Worm (Caenorhabditis elegans) whole organism, L3 larva: Measurements from ENCODE around the gene F10C2.7.

ENCODE experiments used
- R02D3.7 ChIP-seq: fragments of 150-350 bp; optimal IDR thresholded peaks from 2 replicates; lab custom pipeline; 2014; ENCODE audit warnings: missing biosample characterization, missing genetic modification characterization
- ZK546.5 ChIP-seq: sonication (generic microtip); optimal IDR thresholded peaks from 2 replicates; lab custom pipeline; 2017; ENCODE audit warnings: missing biosample characterization, missing genetic modification characterization
- aly-2 ChIP-seq: fragments of 150-350 bp; optimal IDR thresholded peaks from 2 replicates; lab custom pipeline; 2014; ENCODE audit warnings: missing biosample characterization, missing genetic modification characterization
- ama-1 ChIP-seq: fragments of 150-350 bp; optimal IDR thresholded peaks from 2 replicates; lab custom pipeline; 2018
- ceh-16 ChIP-seq: sonication (generic microtip); optimal IDR thresholded peaks from 2 replicates; lab custom pipeline; 2017; ENCODE audit warnings: missing biosample characterization, missing genetic modification characterization
- ceh-28 ChIP-seq: fragments of 150-350 bp; optimal IDR thresholded peaks from 2 replicates; lab custom pipeline; 2014; ENCODE audit warnings: missing biosample characterization, missing genetic modification reagents, missing genetic modification characterization
- daf-12 ChIP-seq: fragments of 150-350 bp; optimal IDR thresholded peaks from 2 replicates; lab custom pipeline; 2014; ENCODE audit warnings: missing biosample characterization, missing genetic modification reagents, missing genetic modification characterization
- egl-27 ChIP-seq: sonication (generic microtip); optimal IDR thresholded peaks from 4 replicates; lab custom pipeline; 2017; ENCODE audit warnings: missing biosample characterization, missing genetic modification reagents, missing genetic modification characterization
- egl-5 ChIP-seq: fragments of 150-350 bp; optimal IDR thresholded peaks from 2 replicates; lab custom pipeline; 2017; ENCODE audit warnings: missing biosample characterization, missing genetic modification reagents, missing genetic modification characterization, inconsistent platforms
- elt-1 ChIP-seq: fragments of 150-350 bp; optimal IDR thresholded peaks from 2 replicates; lab custom pipeline; 2014; ENCODE audit warnings: missing biosample characterization, missing genetic modification characterization
- elt-2 ChIP-seq: sonication (generic microtip); optimal IDR thresholded peaks from 2 replicates; lab custom pipeline; 2016; ENCODE audit warnings: missing genetic modification reagents, mild to moderate bottlenecking, missing genetic modification characterization, missing compliant biosample characterization
- elt-3 ChIP-seq, 3 experiments: fragments of 150-350 bp in 1 of 3; sonication (generic microtip) in 2 of 3; optimal IDR thresholded peaks; 2 replicates in 2 of 3; 4 replicates in 1 of 3; lab custom pipeline; 2014 to 2017; ENCODE audit warnings: missing biosample characterization in 3 of 3, missing genetic modification characterization in 3 of 3
- eor-1 ChIP-seq, 2 experiments: fragments of 150-350 bp; optimal IDR thresholded peaks; 2 replicates each; lab custom pipeline; 2014 to 2018; ENCODE audit warnings: missing biosample characterization in 2 of 2, missing genetic modification characterization in 2 of 2
- fkh-10 ChIP-seq: sonication (generic microtip); optimal IDR thresholded peaks from 2 replicates; lab custom pipeline; 2017; ENCODE audit warnings: missing biosample characterization, missing genetic modification reagents, missing genetic modification characterization
- fkh-2 ChIP-seq: fragments of 150-350 bp; optimal IDR thresholded peaks from 2 replicates; lab custom pipeline; 2014; ENCODE audit warnings: missing biosample characterization, missing genetic modification reagents, missing genetic modification characterization
- fos-1 ChIP-seq: fragments of 150-350 bp; optimal IDR thresholded peaks from 2 replicates; lab custom pipeline; 2014; ENCODE audit warnings: missing biosample characterization, missing genetic modification characterization
- hmg-11 ChIP-seq: sonication (generic microtip); optimal IDR thresholded peaks from 2 replicates; lab custom pipeline; 2016; ENCODE audit warnings: missing genetic modification characterization, missing compliant biosample characterization
- jun-1 ChIP-seq: fragments of 150-350 bp; optimal IDR thresholded peaks from 2 replicates; lab custom pipeline; 2014; ENCODE audit warnings: missing biosample characterization, missing genetic modification reagents, missing genetic modification characterization
- lin-15B ChIP-seq: fragments of 150-350 bp; optimal IDR thresholded peaks from 2 replicates; lab custom pipeline; 2014; ENCODE audit warnings: missing biosample characterization, missing genetic modification characterization
- lin-39 ChIP-seq: fragments of 150-350 bp; optimal IDR thresholded peaks from 2 replicates; lab custom pipeline; 2018; ENCODE audit warnings: missing biosample characterization, missing genetic modification reagents, missing genetic modification characterization
- lsy-12 ChIP-seq: sonication (generic microtip); optimal IDR thresholded peaks from 2 replicates; lab custom pipeline; 2016; ENCODE audit warnings: mild to moderate bottlenecking, missing genetic modification characterization, missing compliant biosample characterization
- mdl-1 ChIP-seq: fragments of 150-350 bp; optimal IDR thresholded peaks from 2 replicates; lab custom pipeline; 2014; ENCODE audit warnings: missing biosample characterization, missing genetic modification characterization
- mml-1 ChIP-seq: fragments of 150-350 bp; sonication (generic microtip); optimal IDR thresholded peaks from 3 replicates; lab custom pipeline; 2014; ENCODE audit warnings: missing biosample characterization, missing genetic modification characterization
- nfya-1 ChIP-seq: sonication (generic microtip); optimal IDR thresholded peaks from 2 replicates; lab custom pipeline; 2017; ENCODE audit warnings: missing genetic modification characterization, mild to moderate bottlenecking, missing compliant biosample characterization, antibody characterized with exemption, moderate library complexity; ENCODE audit not compliant: insufficient read depth
- nhr-11 ChIP-seq: fragments of 150-350 bp; optimal IDR thresholded peaks from 2 replicates; lab custom pipeline; 2014; ENCODE audit warnings: missing biosample characterization, missing genetic modification characterization
- nhr-23 ChIP-seq: fragments of 150-350 bp; optimal IDR thresholded peaks from 2 replicates; lab custom pipeline; 2014; ENCODE audit warnings: missing biosample characterization, missing genetic modification reagents, missing genetic modification characterization
- nhr-25 ChIP-seq: sonication (generic microtip); optimal IDR thresholded peaks from 2 replicates; lab custom pipeline; 2017; ENCODE audit warnings: missing biosample characterization, missing genetic modification characterization
- nhr-43 ChIP-seq: sonication (generic microtip); optimal IDR thresholded peaks from 2 replicates; lab custom pipeline; 2016; ENCODE audit warnings: mild to moderate bottlenecking, missing genetic modification characterization, missing compliant biosample characterization; ENCODE audit not compliant: poor library complexity, severe bottlenecking
- nhr-67 ChIP-seq: fragments of 150-350 bp; optimal IDR thresholded peaks from 2 replicates; lab custom pipeline; 2014; ENCODE audit warnings: missing biosample characterization, missing genetic modification characterization
- nhr-76 ChIP-seq: fragments of 150-350 bp; sonication (generic microtip); optimal IDR thresholded peaks from 5 replicates; lab custom pipeline; 2014; ENCODE audit warnings: missing biosample characterization, missing genetic modification characterization
- nhr-77 ChIP-seq: fragments of 150-350 bp; optimal IDR thresholded peaks from 2 replicates; lab custom pipeline; 2014; ENCODE audit warnings: missing biosample characterization, missing genetic modification characterization
- pha-4 ChIP-seq: fragments of 150-350 bp; optimal IDR thresholded peaks from 2 replicates; lab custom pipeline; 2014; ENCODE audit warnings: missing biosample characterization, missing genetic modification reagents, missing genetic modification characterization
- pqm-1 ChIP-seq: fragments of 150-350 bp; optimal IDR thresholded peaks from 2 replicates; lab custom pipeline; 2017; ENCODE audit warnings: missing biosample characterization, missing genetic modification characterization, inconsistent platforms
- sea-2 ChIP-seq: fragments of 150-350 bp; sonication (generic microtip); optimal IDR thresholded peaks from 4 replicates; lab custom pipeline; 2014; ENCODE audit warnings: missing biosample characterization, missing genetic modification reagents, missing genetic modification characterization
- skn-1 ChIP-seq: fragments of 150-350 bp; optimal IDR thresholded peaks from 2 replicates; lab custom pipeline; 2014; ENCODE audit warnings: missing biosample characterization, missing genetic modification characterization
- snpc-4 ChIP-seq: fragments of 150-350 bp; optimal IDR thresholded peaks from 2 replicates; lab custom pipeline; 2014; ENCODE audit warnings: missing biosample characterization, missing genetic modification characterization
- tbx-2 ChIP-seq: sonication (generic microtip); optimal IDR thresholded peaks from 2 replicates; lab custom pipeline; 2016; ENCODE audit warnings: mild to moderate bottlenecking, missing genetic modification characterization, missing compliant biosample characterization
- unc-62 ChIP-seq: fragments of 150-350 bp; sonication (generic microtip); optimal IDR thresholded peaks from 4 replicates; lab custom pipeline; 2014; ENCODE audit warnings: missing biosample characterization, missing genetic modification reagents, missing genetic modification characterization
- zag-1 ChIP-seq: fragments of 150-350 bp; optimal IDR thresholded peaks from 2 replicates; lab custom pipeline; 2014; ENCODE audit warnings: missing biosample characterization, missing genetic modification characterization
- ztf-11 ChIP-seq: fragments of 150-350 bp; optimal IDR thresholded peaks from 2 replicates; lab custom pipeline; 2014; ENCODE audit warnings: missing biosample characterization, missing genetic modification characterization
- ztf-4 ChIP-seq: fragments of 150-350 bp; optimal IDR thresholded peaks from 2 replicates; lab custom pipeline; 2014; ENCODE audit warnings: missing biosample characterization, missing genetic modification characterization

F10C2.7 gene

ce11 chrV:12038783-12039182, 14.9 kb upstream of the F10C2.7 start:
- TF ChIP-seq unc-62 (GFP tag; lab: Kevin White, UChicago): no peak
- TF ChIP-seq nfya-1 (tag; lab: Kevin White, UChicago): peak; percentile 48
- no peak for TF ChIP-seq ceh-28 (tag; lab: Kevin White, UChicago)
- TF ChIP-seq pha-4 (tag; lab: Kevin White, UChicago): peak; percentile 24
- TF ChIP-seq mdl-1: no peak
- TF ChIP-seq fos-1 (tag; lab: Kevin White, UChicago): no peak
- no peak for TF ChIP-seq jun-1 (tag; lab: Kevin White, UChicago)
- no peak for TF ChIP-seq nhr-77
- no peak for TF ChIP-seq ceh-16 (tag; lab: Kevin White, UChicago)
- TF ChIP-seq aly-2 (tag; lab: Kevin White, UChicago): no peak
- peak; percentile 77 for TF ChIP-seq lin-39 (tag; lab: Kevin White, UChicago)
- TF ChIP-seq nhr-43: no peak
- peak; percentile 3 for TF ChIP-seq snpc-4
- TF ChIP-seq R02D3.7 (tag; lab: Kevin White, UChicago): no peak
- TF ChIP-seq ZK546.5: no peak
- TF ChIP-seq lin-15B (tag; lab: Kevin White, UChicago): peak; percentile 32
- TF ChIP-seq ama-1: peak; percentile 80
- TF ChIP-seq nhr-11 (tag; lab: Kevin White, UChicago): no peak
- no peak for TF ChIP-seq nhr-23 (tag; lab: Kevin White, UChicago)
- no peak for TF ChIP-seq daf-12 (tag; lab: Kevin White, UChicago)
- no peak for TF ChIP-seq nhr-76 (tag; lab: Kevin White, UChicago)
- TF ChIP-seq egl-5 (tag; lab: Kevin White, UChicago): no peak
- no peak for TF ChIP-seq hmg-11
- TF ChIP-seq fkh-2 (tag; lab: Kevin White, UChicago): no peak
- TF ChIP-seq mml-1 (tag; lab: Kevin White, UChicago): no peak
- no peak for TF ChIP-seq skn-1 (tag; lab: Kevin White, UChicago)
- no peak for TF ChIP-seq lsy-12
- no peak for TF ChIP-seq pqm-1 (tag; lab: Kevin White, UChicago)
- TF ChIP-seq eor-1 (tag; optimal IDR thresholded peaks at IDR 0.05; lab: Kevin White, UChicago): no peak
- no peak for TF ChIP-seq egl-27 (tag; lab: Kevin White, UChicago)
- no peak for TF ChIP-seq tbx-2 (tag; lab: Kevin White, UChicago)
- no peak for TF ChIP-seq fkh-10 (GFP tag; lab: Kevin White, UChicago)
- no peak for TF ChIP-seq ztf-4 (tag; lab: Kevin White, UChicago)
- TF ChIP-seq elt-1 (tag; lab: Kevin White, UChicago): no peak
- no peak for TF ChIP-seq nhr-67 (tag; lab: Kevin White, UChicago)

ce11 chrV:12039755-12040154, 13.9 kb upstream of the F10C2.7 start:
- TF ChIP-seq ama-1 (no peak), zag-1 (tag; lab: Kevin White, UChicago) (no peak), nhr-23 (tag; lab: Kevin White, UChicago) (peak; percentile 40), lin-39 (tag; lab: Kevin White, UChicago) (no peak), ztf-4 (tag; lab: Kevin White, UChicago) (no peak)

ce11 chrV:12040823-12041606, 12.7 kb upstream of the F10C2.7 start, which contains the start of the genes kup-1 and F10C2.4:
TSS of gene kup-1 (minus strand) at chrV:12040873.
TSS of gene F10C2.4 (plus strand) at chrV:12041556.
- TF ChIP-seq R02D3.7 (tag; lab: Kevin White, UChicago) (no peak), ztf-11 (tag; lab: Kevin White, UChicago) (no peak), jun-1 (tag; lab: Kevin White, UChicago) (no peak), tbx-2 (tag; lab: Kevin White, UChicago) (no peak), pha-4 (tag; lab: Kevin White, UChicago) (peak; percentile 64), sea-2 (GFP tag; lab: Kevin White, UChicago) (no peak), nhr-25 (tag; lab: Kevin White, UChicago) (peak; percentile 36), egl-5 (tag; lab: Kevin White, UChicago) (peak; percentile 65), elt-2 (tag; lab: Kevin White, UChicago) (peak; percentile 21), ceh-28 (tag; lab: Kevin White, UChicago) (peak; percentile 68), eor-1 (tag; optimal IDR thresholded peaks at IDR 0.05; lab: Kevin White, UChicago) (no peak), lin-15B (tag; lab: Kevin White, UChicago) (peak; percentile 87), hmg-11 (peak; percentile 59), nhr-23 (tag; lab: Kevin White, UChicago) (peak; percentile 61), nfya-1 (tag; lab: Kevin White, UChicago) (peak; percentile 82), snpc-4 (peak; percentile 66), ztf-4 (tag; lab: Kevin White, UChicago) (no peak), elt-3 (tag; optimal IDR thresholded peaks at IDR 0.05; lab: Kevin White, UChicago) (no peak)
